Worm (Caenorhabditis elegans) whole organism, L3 larva: ENCODE results near the gene R02F2.9.

ENCODE experiments used
- R02D3.7 ChIP-seq: fragments of 150-350 bp; optimal IDR thresholded peaks from 2 replicates; lab custom pipeline; 2014; ENCODE audit warnings: missing biosample characterization, missing genetic modification characterization
- ZK546.5 ChIP-seq: sonication (generic microtip); optimal IDR thresholded peaks from 2 replicates; lab custom pipeline; 2017; ENCODE audit warnings: missing biosample characterization, missing genetic modification characterization
- aly-2 ChIP-seq: fragments of 150-350 bp; optimal IDR thresholded peaks from 2 replicates; lab custom pipeline; 2014; ENCODE audit warnings: missing biosample characterization, missing genetic modification characterization
- ama-1 ChIP-seq: fragments of 150-350 bp; optimal IDR thresholded peaks from 2 replicates; lab custom pipeline; 2018
- ceh-16 ChIP-seq: sonication (generic microtip); optimal IDR thresholded peaks from 2 replicates; lab custom pipeline; 2017; ENCODE audit warnings: missing biosample characterization, missing genetic modification characterization
- ceh-28 ChIP-seq: fragments of 150-350 bp; optimal IDR thresholded peaks from 2 replicates; lab custom pipeline; 2014; ENCODE audit warnings: missing biosample characterization, missing genetic modification reagents, missing genetic modification characterization
- ceh-82 ChIP-seq: fragments of 150-350 bp; optimal IDR thresholded peaks from 2 replicates; lab custom pipeline; 2014; ENCODE audit warnings: missing biosample characterization, missing genetic modification characterization
- daf-12 ChIP-seq: fragments of 150-350 bp; optimal IDR thresholded peaks from 2 replicates; lab custom pipeline; 2014; ENCODE audit warnings: missing biosample characterization, missing genetic modification reagents, missing genetic modification characterization
- egl-27 ChIP-seq: sonication (generic microtip); optimal IDR thresholded peaks from 4 replicates; lab custom pipeline; 2017; ENCODE audit warnings: missing biosample characterization, missing genetic modification reagents, missing genetic modification characterization
- elt-1 ChIP-seq: fragments of 150-350 bp; optimal IDR thresholded peaks from 2 replicates; lab custom pipeline; 2014; ENCODE audit warnings: missing biosample characterization, missing genetic modification characterization
- elt-3 ChIP-seq, 3 experiments: fragments of 150-350 bp in 1 of 3; sonication (generic microtip) in 2 of 3; optimal IDR thresholded peaks; 2 replicates in 2 of 3; 4 replicates in 1 of 3; lab custom pipeline; 2014 to 2017; ENCODE audit warnings: missing biosample characterization in 3 of 3, missing genetic modification characterization in 3 of 3
- eor-1 ChIP-seq, 2 experiments: fragments of 150-350 bp; optimal IDR thresholded peaks; 2 replicates each; lab custom pipeline; 2014 to 2018; ENCODE audit warnings: missing biosample characterization in 2 of 2, missing genetic modification characterization in 2 of 2
- fkh-10 ChIP-seq: sonication (generic microtip); optimal IDR thresholded peaks from 2 replicates; lab custom pipeline; 2017; ENCODE audit warnings: missing biosample characterization, missing genetic modification reagents, missing genetic modification characterization
- fkh-2 ChIP-seq: fragments of 150-350 bp; optimal IDR thresholded peaks from 2 replicates; lab custom pipeline; 2014; ENCODE audit warnings: missing biosample characterization, missing genetic modification reagents, missing genetic modification characterization
- fos-1 ChIP-seq: fragments of 150-350 bp; optimal IDR thresholded peaks from 2 replicates; lab custom pipeline; 2014; ENCODE audit warnings: missing biosample characterization, missing genetic modification characterization
- hmg-11 ChIP-seq: sonication (generic microtip); optimal IDR thresholded peaks from 2 replicates; lab custom pipeline; 2016; ENCODE audit warnings: missing genetic modification characterization, missing compliant biosample characterization
- jun-1 ChIP-seq: fragments of 150-350 bp; optimal IDR thresholded peaks from 2 replicates; lab custom pipeline; 2014; ENCODE audit warnings: missing biosample characterization, missing genetic modification reagents, missing genetic modification characterization
- lin-15B ChIP-seq: fragments of 150-350 bp; optimal IDR thresholded peaks from 2 replicates; lab custom pipeline; 2014; ENCODE audit warnings: missing biosample characterization, missing genetic modification characterization
- mdl-1 ChIP-seq: fragments of 150-350 bp; optimal IDR thresholded peaks from 2 replicates; lab custom pipeline; 2014; ENCODE audit warnings: missing biosample characterization, missing genetic modification characterization
- mml-1 ChIP-seq: fragments of 150-350 bp; sonication (generic microtip); optimal IDR thresholded peaks from 3 replicates; lab custom pipeline; 2014; ENCODE audit warnings: missing biosample characterization, missing genetic modification characterization
- nfya-1 ChIP-seq: sonication (generic microtip); optimal IDR thresholded peaks from 2 replicates; lab custom pipeline; 2017; ENCODE audit warnings: missing genetic modification characterization, mild to moderate bottlenecking, missing compliant biosample characterization, antibody characterized with exemption, moderate library complexity; ENCODE audit not compliant: insufficient read depth
- nhr-23 ChIP-seq: fragments of 150-350 bp; optimal IDR thresholded peaks from 2 replicates; lab custom pipeline; 2014; ENCODE audit warnings: missing biosample characterization, missing genetic modification reagents, missing genetic modification characterization
- nhr-237 ChIP-seq: fragments of 150-350 bp; optimal IDR thresholded peaks from 2 replicates; lab custom pipeline; 2014; ENCODE audit warnings: missing biosample characterization, missing genetic modification characterization
- nhr-25 ChIP-seq: sonication (generic microtip); optimal IDR thresholded peaks from 2 replicates; lab custom pipeline; 2017; ENCODE audit warnings: missing biosample characterization, missing genetic modification characterization
- nhr-28 ChIP-seq: fragments of 150-350 bp; optimal IDR thresholded peaks from 2 replicates; lab custom pipeline; 2014; ENCODE audit warnings: missing biosample characterization, missing genetic modification characterization
- nhr-43 ChIP-seq: sonication (generic microtip); optimal IDR thresholded peaks from 2 replicates; lab custom pipeline; 2016; ENCODE audit warnings: mild to moderate bottlenecking, missing genetic modification characterization, missing compliant biosample characterization; ENCODE audit not compliant: poor library complexity, severe bottlenecking
- nhr-67 ChIP-seq: fragments of 150-350 bp; optimal IDR thresholded peaks from 2 replicates; lab custom pipeline; 2014; ENCODE audit warnings: missing biosample characterization, missing genetic modification characterization
- nhr-77 ChIP-seq: fragments of 150-350 bp; optimal IDR thresholded peaks from 2 replicates; lab custom pipeline; 2014; ENCODE audit warnings: missing biosample characterization, missing genetic modification characterization
- sea-2 ChIP-seq: fragments of 150-350 bp; sonication (generic microtip); optimal IDR thresholded peaks from 4 replicates; lab custom pipeline; 2014; ENCODE audit warnings: missing biosample characterization, missing genetic modification reagents, missing genetic modification characterization
- skn-1 ChIP-seq: fragments of 150-350 bp; optimal IDR thresholded peaks from 2 replicates; lab custom pipeline; 2014; ENCODE audit warnings: missing biosample characterization, missing genetic modification characterization
- snpc-4 ChIP-seq: fragments of 150-350 bp; optimal IDR thresholded peaks from 2 replicates; lab custom pipeline; 2014; ENCODE audit warnings: missing biosample characterization, missing genetic modification characterization
- tbx-2 ChIP-seq: sonication (generic microtip); optimal IDR thresholded peaks from 2 replicates; lab custom pipeline; 2016; ENCODE audit warnings: mild to moderate bottlenecking, missing genetic modification characterization, missing compliant biosample characterization

The R02F2.9 gene

DNA sequence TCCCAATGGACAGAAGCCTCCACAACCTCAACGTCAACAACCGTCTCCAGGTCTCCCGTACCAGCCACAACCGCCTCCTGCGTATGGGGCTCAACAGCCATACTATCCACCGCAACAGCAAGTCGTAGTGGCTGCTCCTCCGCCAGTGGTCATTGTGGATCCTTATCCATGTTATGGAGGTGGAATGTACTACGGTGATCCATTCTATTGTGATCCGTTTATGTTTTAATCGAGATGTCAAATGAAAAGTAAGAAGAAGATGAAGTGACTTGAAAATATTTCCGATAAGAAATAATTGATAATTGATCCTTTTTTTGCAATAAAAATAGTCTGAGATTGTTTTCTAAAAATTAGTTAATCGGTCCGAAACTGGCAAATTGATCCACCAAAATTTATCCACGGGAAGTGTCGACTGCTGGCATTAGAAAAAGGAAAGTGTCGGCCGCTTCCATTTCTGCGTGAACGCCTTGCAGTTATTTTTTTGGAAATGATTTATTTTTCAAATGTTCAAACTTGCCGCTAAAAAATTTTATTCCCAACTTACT, 20.1 kb upstream of the R02F2.9 start, which contains the start of the genes R02F2.6 and R02F2.5:
Gene R02F2.6 (minus strand): TSS at position 101 of the 545 bp plus-strand sequence.
Gene R02F2.5 (plus strand): TSS at position 495 of the 545 bp plus-strand sequence.
- TF ChIP-seq ceh-82 (tag; lab: Kevin White, UChicago): no peak

DNA sequence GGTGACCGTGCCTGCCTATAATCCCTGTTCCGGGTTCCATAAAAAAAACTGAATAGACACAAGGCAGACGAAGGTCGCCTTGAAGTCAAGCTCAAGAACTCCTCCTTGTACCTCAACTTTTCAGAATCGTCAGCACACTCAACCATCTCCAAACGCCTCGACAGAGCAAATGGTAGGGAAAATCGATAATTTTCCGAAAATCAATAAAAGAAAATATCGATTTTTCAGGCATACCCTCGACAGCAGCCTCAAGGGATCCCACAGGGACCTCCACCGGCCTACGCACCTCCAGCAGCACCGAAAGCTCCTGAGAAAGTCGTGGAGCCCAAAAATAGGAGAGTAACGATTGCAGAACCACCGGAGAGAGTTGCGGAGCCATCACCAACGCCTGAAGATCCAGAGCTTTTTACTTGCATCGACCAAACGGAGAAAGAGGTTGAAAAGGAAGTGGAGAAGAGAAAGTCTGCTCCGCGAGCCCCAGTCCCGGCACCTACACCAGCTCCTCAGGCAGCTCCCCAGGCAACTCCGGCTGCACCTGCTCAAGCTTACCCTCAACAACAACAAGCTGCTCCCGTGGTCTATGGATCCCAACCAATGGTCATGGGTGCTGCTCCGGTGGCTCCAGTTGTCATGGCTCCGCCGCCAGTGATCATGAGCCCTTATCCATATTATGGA, 19.4 kb upstream of the R02F2.9 start:
- no peak for TF ChIP-seq fos-1
- peak; percentile 51 for TF ChIP-seq ceh-28

DNA sequence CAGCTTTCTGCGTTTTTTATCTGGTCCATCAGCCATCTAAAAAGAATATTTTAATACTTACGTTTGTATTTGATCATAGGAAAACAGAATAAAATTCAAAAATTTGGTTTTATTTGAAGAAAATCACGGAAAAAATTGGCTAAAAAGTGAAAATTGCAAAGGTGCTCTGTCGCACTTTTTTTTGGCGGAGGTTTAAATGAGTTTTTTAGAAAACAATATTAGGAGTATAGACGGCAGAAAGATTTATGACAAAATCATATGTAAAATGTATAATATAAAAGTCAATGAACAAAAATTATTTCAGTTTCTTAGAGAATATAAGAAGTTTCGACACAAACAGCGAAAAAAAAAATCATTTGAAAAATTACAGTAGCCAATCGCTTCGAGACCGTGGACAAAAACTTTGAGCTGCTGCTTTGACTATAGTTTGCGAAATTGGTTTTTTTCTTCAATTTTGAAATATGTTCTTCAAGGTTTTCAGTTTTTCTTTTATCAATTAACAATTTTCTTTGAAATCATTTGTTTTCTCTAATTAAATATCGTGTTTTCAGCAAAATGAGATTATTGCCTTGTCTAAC, 15.2 kb upstream of the R02F2.9 start, which contains the start of the genes R02F2.7 and R02F2.4:
Gene R02F2.7 (minus strand): TSS at position 36 of the 578 bp plus-strand sequence.
Gene R02F2.4 (plus strand): TSS at position 552 of the 578 bp plus-strand sequence.
- TF ChIP-seq tbx-2 (tag; lab: Kevin White, UChicago) (no peak), nhr-77 (tag; lab: Kevin White, UChicago) (no peak), aly-2 (tag; lab: Kevin White, UChicago) (no peak), nhr-28 (tag; lab: Kevin White, UChicago) (no peak), nhr-23 (tag; lab: Kevin White, UChicago) (peak; percentile 23), eor-1 (tag; optimal IDR thresholded peaks at IDR 0.05; lab: Kevin White, UChicago) (no peak), ama-1 (lab: Kevin White, UChicago) (no peak), lin-15B (tag; lab: Kevin White, UChicago) (peak; percentile 12), mml-1 (tag; lab: Kevin White, UChicago) (no peak), nhr-67 (no peak), nfya-1 (tag; lab: Kevin White, UChicago) (peak; percentile 2)

ce11 chrIII:5486345-5486744, 12.6 kb upstream of the R02F2.9 start:
- TF ChIP-seq ceh-16 (tag; lab: Kevin White, UChicago) (no peak), nfya-1 (tag; lab: Kevin White, UChicago) (peak; percentile 54)

DNA sequence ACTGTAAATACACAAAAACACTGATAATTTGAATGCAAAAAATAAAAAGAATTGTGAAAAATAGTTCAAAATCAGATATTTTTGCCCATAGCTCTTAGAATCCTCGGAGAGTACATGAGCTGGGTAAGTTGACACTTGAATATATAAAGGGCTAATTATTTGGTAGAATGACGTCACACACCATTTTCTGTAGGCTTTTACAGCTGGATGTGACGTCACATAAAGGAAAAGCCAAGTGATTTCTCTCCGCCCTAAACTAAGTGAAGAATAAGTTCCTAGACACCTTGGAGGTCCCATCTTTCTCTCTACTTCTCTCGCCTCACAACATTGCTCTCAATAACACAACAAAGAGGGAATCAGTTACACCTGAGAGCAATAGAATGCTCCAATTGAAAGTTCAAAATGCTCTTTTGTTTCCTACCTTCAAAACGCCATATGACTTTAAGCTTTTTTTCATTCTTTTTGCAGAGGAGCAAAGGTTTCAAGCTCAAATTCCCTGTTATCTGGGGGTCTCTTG, 11.8 kb upstream of the R02F2.9 start, which contains the start of gene osg-1:
Gene osg-1 (plus strand): TSS at position 467 of the 517 bp plus-strand sequence.
- no peak for TF ChIP-seq fkh-2 (tag; lab: Kevin White, UChicago)
- no peak for TF ChIP-seq sea-2 (GFP tag; lab: Kevin White, UChicago)
- no peak for TF ChIP-seq nhr-25 (tag; lab: Kevin White, UChicago)
- no peak for TF ChIP-seq hmg-11 (tag; lab: Kevin White, UChicago)
- TF ChIP-seq mdl-1 (tag; lab: Kevin White, UChicago): no peak
- TF ChIP-seq R02D3.7 (tag; lab: Kevin White, UChicago): no peak
- no peak for TF ChIP-seq fkh-10 (GFP tag; lab: Kevin White, UChicago)
- TF ChIP-seq nhr-77 (tag; lab: Kevin White, UChicago): no peak
- TF ChIP-seq snpc-4 (tag; lab: Kevin White, UChicago): no peak
- TF ChIP-seq ZK546.5 (tag; lab: Kevin White, UChicago): no peak

- TF ChIP-seq nfya-1 (tag; lab: Kevin White, UChicago) (no peak), skn-1 (no peak), nhr-77 (tag; lab: Kevin White, UChicago) (no peak), R02D3.7 (tag; lab: Kevin White, UChicago) (no peak), fos-1 (no peak), fkh-10 (GFP tag; lab: Kevin White, UChicago) (no peak), elt-1 (tag; lab: Kevin White, UChicago) (no peak), elt-3 (tag; optimal IDR thresholded peaks at IDR 0.05; lab: Kevin White, UChicago) (no peak), daf-12 (tag; lab: Kevin White, UChicago) (no peak), nhr-43 (tag; lab: Kevin White, UChicago) (no peak), ama-1 (lab: Kevin White, UChicago) (no peak), tbx-2 (tag; lab: Kevin White, UChicago) (no peak), jun-1 (tag; lab: Kevin White, UChicago) (no peak), hmg-11 (tag; lab: Kevin White, UChicago) (no peak), mml-1 (tag; lab: Kevin White, UChicago) (no peak), nhr-237 (tag; lab: Kevin White, UChicago) (no peak), nhr-25 (tag; lab: Kevin White, UChicago) (no peak), sea-2 (GFP tag; lab: Kevin White, UChicago) (no peak), egl-27 (no peak)
Observed at ce11 chrIII:5495168-5495567, 3.8 kb upstream of the R02F2.9 start, which contains the start of gene R02F2.8. Gene R02F2.8 (minus strand): TSS chrIII:5495268.
